Fruit fly (Drosophila melanogaster): Measurements from ENCODE around the gene Gr77a.

Gene Gr77a

dm6 chr3L:20697166-20697791 lies 42.0 kb downstream of the Gr77a start:
- TF ChIP-seq Mnt (GFP tag; optimal IDR thresholded peaks at IDR 0.05), result no peak
- TF ChIP-seq CG11617 (GFP tag; optimal IDR thresholded peaks at IDR 0.05), result no peak
- TF ChIP-seq CG33017 (tag; optimal IDR thresholded peaks at IDR 0.05), result no peak
- no peak for TF ChIP-seq CG12768 (GFP tag; optimal IDR thresholded peaks at IDR 0.05)
- no peak for TF ChIP-seq cnc (optimal IDR thresholded peaks at IDR 0.05)
- no peak for TF ChIP-seq Clk (GFP tag; optimal IDR thresholded peaks at IDR 0.05)
- no peak for TF ChIP-seq Crg-1 (GFP tag; optimal IDR thresholded peaks at IDR 0.05)
- TF ChIP-seq toe (GFP tag; optimal IDR thresholded peaks at IDR 0.05), result no peak
- TF ChIP-seq CG7045 (GFP tag; optimal IDR thresholded peaks at IDR 0.05), result no peak
- TF ChIP-seq tj (GFP tag; optimal IDR thresholded peaks at IDR 0.05), result no peak
- no peak for TF ChIP-seq bab1 (GFP tag; optimal IDR thresholded peaks at IDR 0.05)
- TF ChIP-seq cic (GFP tag; optimal IDR thresholded peaks at IDR 0.05), result no peak
- TF ChIP-seq Hr96 (GFP tag; optimal IDR thresholded peaks at IDR 0.05), result no peak
- no peak for TF ChIP-seq CG14711 (tag; optimal IDR thresholded peaks at IDR 0.05)
- no peak for TF ChIP-seq CG7101 (tag; optimal IDR thresholded peaks at IDR 0.05)
- TF ChIP-seq ovo (GFP tag; optimal IDR thresholded peaks at IDR 0.05), result no peak
- no peak for TF ChIP-seq pad (GFP tag; optimal IDR thresholded peaks at IDR 0.05)
- no peak for TF ChIP-seq CG5204 (GFP tag; optimal IDR thresholded peaks at IDR 0.05)
- no peak for TF ChIP-seq kay (GFP tag; ENCODE audit: borderline replicate concordance)

dm6 chr3L:20696494-20696893 lies 42.7 kb downstream of the Gr77a start:
- TF ChIP-seq tj (GFP tag; optimal IDR thresholded peaks at IDR 0.05), result no peak
- no peak for TF ChIP-seq cic (GFP tag; optimal IDR thresholded peaks at IDR 0.05)
- no peak for TF ChIP-seq Mnt (GFP tag; optimal IDR thresholded peaks at IDR 0.05)
- TF ChIP-seq Clk (GFP tag; optimal IDR thresholded peaks at IDR 0.05), result no peak
- TF ChIP-seq pad (GFP tag; optimal IDR thresholded peaks at IDR 0.05), result no peak
- no peak for TF ChIP-seq toe (GFP tag; optimal IDR thresholded peaks at IDR 0.05)
- no peak for TF ChIP-seq CG1620 (GFP tag; optimal IDR thresholded peaks at IDR 0.05)
- no peak for TF ChIP-seq CG12768 (GFP tag; optimal IDR thresholded peaks at IDR 0.05)
- no peak for TF ChIP-seq kay (GFP tag; ENCODE audit: borderline replicate concordance)
- no peak for TF ChIP-seq CG14711 (tag; optimal IDR thresholded peaks at IDR 0.05)
- no peak for TF ChIP-seq CG11617 (GFP tag; optimal IDR thresholded peaks at IDR 0.05)
- TF ChIP-seq bab1 (GFP tag; optimal IDR thresholded peaks at IDR 0.05), result no peak
- TF ChIP-seq cnc (optimal IDR thresholded peaks at IDR 0.05), result no peak
- no peak for TF ChIP-seq ovo (GFP tag; optimal IDR thresholded peaks at IDR 0.05)
- no peak for TF ChIP-seq CG5204 (GFP tag; optimal IDR thresholded peaks at IDR 0.05)
- TF ChIP-seq CG33017 (tag; optimal IDR thresholded peaks at IDR 0.05), result no peak
- no peak for TF ChIP-seq CG7101 (tag; optimal IDR thresholded peaks at IDR 0.05)
- TF ChIP-seq Crg-1 (GFP tag; optimal IDR thresholded peaks at IDR 0.05), result no peak
- TF ChIP-seq Hr96 (GFP tag; optimal IDR thresholded peaks at IDR 0.05), result no peak

- no peak for TF ChIP-seq CG7101 (tag; optimal IDR thresholded peaks at IDR 0.05)
- no peak for TF ChIP-seq cnc (optimal IDR thresholded peaks at IDR 0.05)
- no peak for TF ChIP-seq bab1 (GFP tag; optimal IDR thresholded peaks at IDR 0.05)
- no peak for TF ChIP-seq CG1620 (GFP tag; optimal IDR thresholded peaks at IDR 0.05)
- TF ChIP-seq CG14711 (tag; optimal IDR thresholded peaks at IDR 0.05), result no peak
- TF ChIP-seq Crg-1 (GFP tag; optimal IDR thresholded peaks at IDR 0.05), result no peak
- no peak for TF ChIP-seq cic (GFP tag; optimal IDR thresholded peaks at IDR 0.05)
- TF ChIP-seq CG12768 (GFP tag; optimal IDR thresholded peaks at IDR 0.05), result no peak
- no peak for TF ChIP-seq pad (GFP tag; optimal IDR thresholded peaks at IDR 0.05)
- TF ChIP-seq CG5204 (GFP tag; optimal IDR thresholded peaks at IDR 0.05), result no peak
- TF ChIP-seq CG7045 (GFP tag; optimal IDR thresholded peaks at IDR 0.05), result no peak
- TF ChIP-seq ovo (GFP tag; optimal IDR thresholded peaks at IDR 0.05), result no peak
- no peak for TF ChIP-seq CG33017 (tag; optimal IDR thresholded peaks at IDR 0.05)
- no peak for TF ChIP-seq Hr96 (GFP tag; optimal IDR thresholded peaks at IDR 0.05)
- no peak for TF ChIP-seq Clk (GFP tag; optimal IDR thresholded peaks at IDR 0.05)
- TF ChIP-seq CG11617 (GFP tag; optimal IDR thresholded peaks at IDR 0.05), result no peak
- no peak for TF ChIP-seq kay (GFP tag; ENCODE audit: borderline replicate concordance)
- no peak for TF ChIP-seq Mnt (GFP tag; optimal IDR thresholded peaks at IDR 0.05)
- no peak for TF ChIP-seq tj (GFP tag; optimal IDR thresholded peaks at IDR 0.05)
Measured at dm6 chr3L:20695328-20695822, 43.9 kb downstream of the Gr77a start, which contains the start of gene kni. kni (minus strand) TSS chr3L:20695378.

dm6 chr3L:20694584-20694983 lies 44.6 kb downstream of the Gr77a start:
- TF ChIP-seq CG7101 (tag; optimal IDR thresholded peaks at IDR 0.05), result no peak
- TF ChIP-seq Hr96 (GFP tag; optimal IDR thresholded peaks at IDR 0.05), result no peak
- TF ChIP-seq bab1 (GFP tag; optimal IDR thresholded peaks at IDR 0.05), result no peak
- no peak for TF ChIP-seq Crg-1 (GFP tag; optimal IDR thresholded peaks at IDR 0.05)
- no peak for TF ChIP-seq kay (GFP tag; ENCODE audit: borderline replicate concordance)
- no peak for TF ChIP-seq CG12768 (GFP tag; optimal IDR thresholded peaks at IDR 0.05)
- no peak for TF ChIP-seq CG33017 (tag; optimal IDR thresholded peaks at IDR 0.05)
- no peak for TF ChIP-seq ovo (GFP tag; optimal IDR thresholded peaks at IDR 0.05)
- no peak for TF ChIP-seq cic (GFP tag; optimal IDR thresholded peaks at IDR 0.05)
- TF ChIP-seq cnc (optimal IDR thresholded peaks at IDR 0.05), result no peak
- TF ChIP-seq CG14711 (tag; optimal IDR thresholded peaks at IDR 0.05), result no peak
- TF ChIP-seq toe (GFP tag; optimal IDR thresholded peaks at IDR 0.05), result no peak
- no peak for TF ChIP-seq CG7045 (GFP tag; optimal IDR thresholded peaks at IDR 0.05)
- TF ChIP-seq Clk (GFP tag; optimal IDR thresholded peaks at IDR 0.05), result no peak
- TF ChIP-seq CG5204 (GFP tag; optimal IDR thresholded peaks at IDR 0.05), result no peak
- TF ChIP-seq pad (GFP tag; optimal IDR thresholded peaks at IDR 0.05), result no peak
- TF ChIP-seq CG11617 (GFP tag; optimal IDR thresholded peaks at IDR 0.05), result no peak

- no peak for TF ChIP-seq CG7045 (GFP tag; optimal IDR thresholded peaks at IDR 0.05)
- no peak for TF ChIP-seq CG5204 (GFP tag; optimal IDR thresholded peaks at IDR 0.05)
- TF ChIP-seq CG33017 (tag; optimal IDR thresholded peaks at IDR 0.05), result no peak
Measured at dm6 chr3L:20692516-20692915, 46.7 kb downstream of the Gr77a start.

Data from whole organism, adult.